Worm (Caenorhabditis elegans): Measurements from ENCODE around the gene gba-1.

Gene gba-1

DNA sequence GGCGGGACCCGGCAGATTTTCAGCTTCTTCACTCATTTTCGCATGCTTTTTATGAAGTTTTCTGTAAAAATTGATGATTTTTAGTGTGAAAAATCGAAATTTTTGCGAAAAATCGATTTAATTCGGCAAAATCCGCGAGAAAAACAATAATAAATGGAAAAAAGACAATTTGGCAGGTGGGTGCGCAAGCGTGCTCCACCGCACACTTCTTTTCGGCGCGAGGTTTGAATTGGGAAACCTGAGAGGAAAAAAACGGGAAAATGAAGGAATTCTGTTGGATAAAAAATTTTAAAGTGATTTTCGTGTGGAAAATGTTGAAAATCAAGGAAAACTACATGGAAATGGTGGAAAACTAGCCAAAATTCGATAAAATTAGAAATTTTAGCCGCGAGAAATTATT, 27.5 kb downstream of the gba-1 start, which contains the start of gene Y59C2A.2 (continued):
- TF ChIP-seq irx-1 (tag; optimal IDR thresholded peaks at IDR 0.05) (peak; percentile 29), efl-1 (optimal IDR thresholded peaks at IDR 0.05) (peak; percentile 94 to 96), efl-1 (GFP tag; optimal IDR thresholded peaks at IDR 0.05 in 1 of 2) (peak; percentile 95 to 99), unc-86 (tag; optimal IDR thresholded peaks at IDR 0.05) (peak; percentile 4), zag-1 (tag; optimal IDR thresholded peaks at IDR 0.05) (no peak), ces-1 (GFP tag; optimal IDR thresholded peaks at IDR 0.05) (no peak), lsy-2 (tag; optimal IDR thresholded peaks at IDR 0.05) (peak; percentile 62 to 78), lin-13 (GFP tag; optimal IDR thresholded peaks at IDR 0.05) (peak; percentile 48), tbx-2 (tag; optimal IDR thresholded peaks at IDR 0.05) (peak; percentile 45), nhr-28 (tag; optimal IDR thresholded peaks at IDR 0.05) (no peak), pag-3 (tag; optimal IDR thresholded peaks at IDR 0.05; ENCODE audit: borderline replicate concordance, insufficient read depth) (no peak)

- TF ChIP-seq dsc-1 (tag; optimal IDR thresholded peaks at IDR 0.05): peak; percentile 94
- TF ChIP-seq aha-1 (tag; optimal IDR thresholded peaks at IDR 0.05): no peak
- peak; percentile 78 for TF ChIP-seq fkh-4 (tag; optimal IDR thresholded peaks at IDR 0.05; ENCODE audit: borderline replicate concordance)
These were observed 29.7 kb downstream of the gba-1 start for ce11 chrII:2206064-2206722.

DNA sequence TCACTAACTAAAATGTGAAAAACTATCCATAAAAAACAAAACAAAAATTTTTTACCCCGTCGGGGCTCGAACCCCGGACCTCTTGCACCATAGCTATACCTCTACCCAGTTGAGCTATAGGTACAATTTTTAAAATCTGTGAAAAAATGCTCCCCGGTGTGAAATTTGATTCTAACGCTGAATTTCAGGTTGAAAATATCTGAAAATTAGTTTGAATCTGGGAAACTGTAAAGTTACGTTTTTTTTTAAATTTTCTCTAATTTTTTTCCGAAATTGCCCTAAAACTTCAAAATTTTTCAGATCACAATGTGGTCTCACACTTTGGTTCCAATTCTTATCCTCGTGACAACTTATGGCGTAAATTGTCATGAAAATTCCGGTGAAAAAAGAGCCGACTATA, 31.3 kb downstream of the gba-1 start, which contains the start of gene Y59C2A.1:
Gene Y59C2A.1 (plus strand): TSS at position 301 of the 400 bp plus-strand sequence.
- TF ChIP-seq aly-2 (tag; optimal IDR thresholded peaks at IDR 0.05): no peak
- no peak for TF ChIP-seq fkh-8 (tag; optimal IDR thresholded peaks at IDR 0.05)
- no peak for TF ChIP-seq ets-5 (GFP tag; IDR thresholded peaks at IDR 0.05)
- no peak for TF ChIP-seq egl-27 (tag; optimal IDR thresholded peaks at IDR 0.05)
- TF ChIP-seq jun-1 (tag; optimal IDR thresholded peaks at IDR 0.05): no peak
- no peak for TF ChIP-seq lin-15B (tag; optimal IDR thresholded peaks at IDR 0.05)
- TF ChIP-seq alr-1 (tag; optimal IDR thresholded peaks at IDR 0.05; ENCODE audit: borderline replicate concordance): no peak
- TF ChIP-seq rnt-1 (tag; optimal IDR thresholded peaks at IDR 0.05): no peak
- TF ChIP-seq grh-1 (GFP tag; IDR thresholded peaks at IDR 0.05): no peak
- no peak for TF ChIP-seq ceh-8 (GFP tag; optimal IDR thresholded peaks at IDR 0.05)
- no peak for TF ChIP-seq pag-3 (tag; optimal IDR thresholded peaks at IDR 0.05; ENCODE audit: borderline replicate concordance, insufficient read depth)
- TF ChIP-seq zag-1 (tag; optimal IDR thresholded peaks at IDR 0.05): no peak

DNA sequence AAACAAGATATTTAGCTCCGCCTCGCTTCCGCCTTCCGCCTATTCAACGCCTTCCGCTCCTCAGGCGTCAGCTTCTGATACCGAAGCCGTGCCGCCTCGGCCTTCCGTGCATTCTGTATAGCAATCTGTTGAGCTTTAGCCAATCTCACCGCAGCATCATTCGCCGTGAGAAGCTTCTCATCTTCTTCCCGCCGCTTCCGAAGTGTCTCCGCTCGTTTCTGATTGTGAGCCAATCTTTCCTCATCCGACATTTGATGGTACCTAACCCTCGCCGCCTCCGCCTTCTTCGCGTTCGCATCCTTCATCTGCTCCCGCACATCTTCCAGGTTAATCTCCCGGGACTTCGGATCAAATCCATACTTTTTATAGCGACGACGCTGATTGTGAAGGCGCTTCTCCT, 39.0 kb downstream of the gba-1 start:
- TF ChIP-seq ceh-82 (tag; optimal IDR thresholded peaks at IDR 0.05) (no peak), lin-14 (GFP tag; optimal IDR thresholded peaks at IDR 0.05) (no peak), skn-1 (tag; optimal IDR thresholded peaks at IDR 0.05) (no peak), ceh-88 (GFP tag; IDR thresholded peaks at IDR 0.05) (no peak), elt-2 (tag; optimal IDR thresholded peaks at IDR 0.05) (no peak), jun-1 (tag; optimal IDR thresholded peaks at IDR 0.05) (no peak), blmp-1 (tag; optimal IDR thresholded peaks at IDR 0.05) (no peak), nhr-90 (tag; optimal IDR thresholded peaks at IDR 0.05; ENCODE audit: poor library complexity) (no peak), irx-1 (tag; optimal IDR thresholded peaks at IDR 0.05) (no peak), ztf-4 (tag; optimal IDR thresholded peaks at IDR 0.05) (no peak), nhr-84 (tag; optimal IDR thresholded peaks at IDR 0.05) (no peak), ces-1 (GFP tag; optimal IDR thresholded peaks at IDR 0.05) (no peak), fkh-4 (tag; optimal IDR thresholded peaks at IDR 0.05; ENCODE audit: borderline replicate concordance) (no peak), egl-13 (tag; optimal IDR thresholded peaks at IDR 0.05) (no peak), unc-130 (tag; optimal IDR thresholded peaks at IDR 0.05) (no peak), nhr-85 (tag) (no peak)

All from whole organism, L1 larva.